Worm (Caenorhabditis elegans) whole organism, young adult: Measurements from ENCODE around the gene F31F6.3.

Source experiments
- chd-7 ChIP-seq: sonication (generic microtip); optimal IDR thresholded peaks from 2 replicates; lab custom pipeline; 2016; ENCODE audit warnings: mild to moderate bottlenecking, missing genetic modification characterization, moderate library complexity, missing compliant biosample characterization
- madf-3 ChIP-seq: fragments of 200-800 bp; sonication (Bioruptor generic); IDR thresholded peaks from 2 replicates; pipeline ENCODE4 v1.3.6; 2022; ENCODE audit warnings: missing genetic modification reagents, missing genetic modification characterization, missing compliant biosample characterization
- nfyb-1 ChIP-seq: fragments of 200-800 bp; sonication (Bioruptor generic); IDR thresholded peaks from 2 replicates; pipeline ENCODE4 v1.3.6; 2022; ENCODE audit warnings: missing genetic modification reagents, missing genetic modification characterization, missing compliant biosample characterization
- sdz-38 ChIP-seq: sonication (generic microtip); optimal IDR thresholded peaks from 2 replicates; lab custom pipeline; 2016; ENCODE audit warnings: missing genotype, missing genetic modification characterization, missing compliant biosample characterization
- tbp1 ChIP-seq: fragments of 200-800 bp; sonication (Bioruptor generic); optimal IDR thresholded peaks from 2 replicates; lab custom pipeline; 2018; ENCODE audit warnings: mild to moderate bottlenecking, missing genetic modification characterization, missing compliant biosample characterization
- ztf-22 ChIP-seq: fragments of 200-800 bp; sonication (Bioruptor generic); optimal IDR thresholded peaks from 2 replicates; lab custom pipeline; 2018; ENCODE audit warnings: mild to moderate bottlenecking, missing genetic modification characterization, moderate library complexity, missing compliant biosample characterization

ce11 chrX:14905161-14905560, 32.5 kb upstream of the F31F6.3 start, which contains the start of gene hex-5:
- TF ChIP-seq sdz-38 (tag; lab: Kevin White, UChicago) (no peak), nfyb-1 (no peak), chd-7 (tag; lab: Kevin White, UChicago) (no peak), ztf-22 (GFP tag; lab: Kevin White, UChicago) (no peak), madf-3 (GFP tag; lab: Robert Waterston, UW) (no peak), tbp1 (GFP tag; lab: Kevin White, UChicago) (no peak)
